Fruit fly (Drosophila melanogaster): ENCODE data around the gene CG2444.

Gene CG2444

dm6 chrX:11720138-11720537 lies 15.0 kb upstream of the CG2444 start, which contains the start of gene Tango10 (continued):
- TF ChIP-seq pdm3 (GFP tag; optimal IDR thresholded peaks at IDR 0.05), result no peak
- TF ChIP-seq Lpt (GFP tag; optimal IDR thresholded peaks at IDR 0.05), result no peak
- no peak for TF ChIP-seq CG11294 (GFP tag; IDR thresholded peaks at IDR 0.05)
- TF ChIP-seq fd85E (GFP tag; optimal IDR thresholded peaks at IDR 0.05), result no peak
- peak; percentile 19 for TF ChIP-seq CG6792 (GFP tag; optimal IDR thresholded peaks at IDR 0.05)
- no peak for TF ChIP-seq Hr4 (GFP tag; optimal IDR thresholded peaks at IDR 0.05)
- TF ChIP-seq CG31627 (GFP tag; optimal IDR thresholded peaks at IDR 0.05), result peak; percentile 70
- TF ChIP-seq acj6 (GFP tag; optimal IDR thresholded peaks at IDR 0.05), result no peak
- peak; percentile 68 for TF ChIP-seq Sox14 (GFP tag; optimal IDR thresholded peaks at IDR 0.05)
- peak; percentile 53 for TF ChIP-seq Ets21C (GFP tag; optimal IDR thresholded peaks at IDR 0.05)
- TF ChIP-seq achi (GFP tag; optimal IDR thresholded peaks at IDR 0.05), result peak; percentile 43
- TF ChIP-seq CG16779 (tag; optimal IDR thresholded peaks at IDR 0.05), result no peak
- peak; percentile 62 for TF ChIP-seq esn (GFP tag; optimal IDR thresholded peaks at IDR 0.05)
- no peak for TF ChIP-seq OdsH (GFP tag; optimal IDR thresholded peaks at IDR 0.05)
- no peak for TF ChIP-seq CG6854 (GFP tag; optimal IDR thresholded peaks at IDR 0.05)
- TF ChIP-seq CG8119 (GFP tag; IDR thresholded peaks at IDR 0.05), result no peak
- TF ChIP-seq Sox15 (GFP tag; optimal IDR thresholded peaks at IDR 0.05), result peak; percentile 16
- no peak for TF ChIP-seq CG11762 (GFP tag; optimal IDR thresholded peaks at IDR 0.05; ENCODE audit: insufficient read depth)

DNA sequence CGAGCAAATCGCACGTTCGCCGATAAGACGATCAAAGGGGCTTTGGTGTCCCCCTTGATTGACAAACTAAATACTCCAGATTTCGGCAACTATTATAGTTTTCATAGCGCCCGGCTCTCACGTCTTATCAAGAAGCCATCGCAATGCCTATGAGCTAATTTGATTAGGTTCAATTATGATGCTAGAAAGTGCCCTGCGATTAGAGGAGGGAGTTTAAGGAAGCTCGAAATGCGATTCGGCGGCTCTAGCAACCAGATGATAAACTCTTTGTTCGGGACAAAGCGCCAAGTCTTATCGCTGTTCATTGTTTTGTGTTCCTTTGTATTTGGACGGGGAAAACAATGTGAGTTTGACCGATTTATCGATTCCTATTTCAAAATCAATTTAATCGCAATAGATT lies 12.8 kb upstream of the CG2444 start:
- TF ChIP-seq Eip78C (GFP tag), result peak; percentile 12
- peak; percentile 56 for TF ChIP-seq Sox14 (GFP tag; optimal IDR thresholded peaks at IDR 0.05)
- no peak for TF ChIP-seq CG34406 (GFP tag; optimal IDR thresholded peaks at IDR 0.05)
- TF ChIP-seq Smox (GFP tag; optimal IDR thresholded peaks at IDR 0.05), result no peak
- TF ChIP-seq Hr39 (GFP tag; optimal IDR thresholded peaks at IDR 0.05), result no peak
- no peak for TF ChIP-seq CG1621 (tag; optimal IDR thresholded peaks at IDR 0.05)
- no peak for TF ChIP-seq achi (GFP tag; optimal IDR thresholded peaks at IDR 0.05)
- TF ChIP-seq Blimp-1 (GFP tag; optimal IDR thresholded peaks at IDR 0.05), result no peak
- TF ChIP-seq svp (GFP tag), result no peak
- TF ChIP-seq vri (GFP tag; optimal IDR thresholded peaks at IDR 0.05), result peak; percentile 71

DNA sequence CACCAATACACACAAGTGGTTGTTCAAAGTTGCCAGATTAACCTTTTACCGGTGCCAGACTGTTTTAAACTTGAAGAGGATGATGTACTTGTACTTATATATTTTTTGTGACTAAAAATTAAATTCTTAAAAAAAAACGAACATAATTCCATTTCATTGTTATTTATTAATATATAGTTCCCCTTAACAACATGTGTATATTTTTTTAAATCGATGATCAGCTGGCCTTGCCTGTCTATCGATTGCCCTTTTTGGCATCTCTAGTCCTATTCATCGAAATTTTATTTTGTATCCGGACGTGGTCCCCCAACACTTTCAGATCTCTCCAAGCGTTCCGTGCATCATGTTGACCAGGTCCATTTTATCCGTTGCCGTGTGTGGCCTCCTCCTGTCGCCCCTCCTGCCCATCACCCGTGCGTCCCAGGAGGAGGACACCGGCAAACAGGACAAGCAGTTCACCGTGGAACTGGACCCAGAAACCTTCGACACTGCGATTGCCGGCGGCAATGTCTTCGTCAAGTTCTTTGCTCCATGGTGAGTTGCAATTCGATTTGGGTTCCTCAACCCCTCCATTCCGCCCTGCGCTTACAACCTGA lies 11.7 kb upstream of the CG2444 start, which contains the start of gene prtp:
Gene prtp, plus strand, starts transcription at position 26 of the 596 bp plus-strand sequence.
- peak; percentile 57 for TF ChIP-seq Eip78C (GFP tag)
- peak; percentile 90 for TF ChIP-seq CG1621 (tag; optimal IDR thresholded peaks at IDR 0.05)
- no peak for TF ChIP-seq esn (GFP tag; optimal IDR thresholded peaks at IDR 0.05)
- TF ChIP-seq Eip93F (GFP tag; optimal IDR thresholded peaks at IDR 0.05), result peak; percentile 80

dm6 chrX:11715937-11716730 lies 11.0 kb upstream of the CG2444 start:
- peak; percentile 83 for TF ChIP-seq CG4318 (GFP tag; optimal IDR thresholded peaks at IDR 0.05)
- TF ChIP-seq cyc (GFP tag; optimal IDR thresholded peaks at IDR 0.05), result peak; percentile 90
- peak; percentile 92 for TF ChIP-seq CG3032 (tag; optimal IDR thresholded peaks at IDR 0.05)
- TF ChIP-seq lz (GFP tag; optimal IDR thresholded peaks at IDR 0.05), result peak; percentile 90
- TF ChIP-seq dsx (GFP tag; optimal IDR thresholded peaks at IDR 0.05; ENCODE audit: poor library complexity, severe bottlenecking), result peak; percentile 88
- TF ChIP-seq Eip93F (GFP tag; optimal IDR thresholded peaks at IDR 0.05), result peak; percentile 77
- peak; percentile 37 for TF ChIP-seq fkh (GFP tag; optimal IDR thresholded peaks at IDR 0.05)
- peak; percentile 93 for TF ChIP-seq Sox14 (GFP tag; optimal IDR thresholded peaks at IDR 0.05)
- TF ChIP-seq CG8119 (GFP tag; IDR thresholded peaks at IDR 0.05), result peak; percentile 93
- peak; percentile 93 for TF ChIP-seq esn (GFP tag; optimal IDR thresholded peaks at IDR 0.05)
- TF ChIP-seq CG1621 (tag; optimal IDR thresholded peaks at IDR 0.05), result peak; percentile 80
- TF ChIP-seq pdm3 (GFP tag; optimal IDR thresholded peaks at IDR 0.05), result peak; percentile 89
- peak; percentile 88 for TF ChIP-seq CG31627 (GFP tag; optimal IDR thresholded peaks at IDR 0.05)
- TF ChIP-seq CG3919 (GFP tag; optimal IDR thresholded peaks at IDR 0.05), result peak; percentile 89
- no peak for TF ChIP-seq Hr38 (GFP tag; optimal IDR thresholded peaks at IDR 0.05)
- peak; percentile 85 for TF ChIP-seq CG11902 (GFP tag; optimal IDR thresholded peaks at IDR 0.05)
- TF ChIP-seq Ets96B (tag; optimal IDR thresholded peaks at IDR 0.05), result peak; percentile 93
- TF ChIP-seq CG34406 (GFP tag; optimal IDR thresholded peaks at IDR 0.05), result peak; percentile 92
- peak; percentile 93 for TF ChIP-seq CG6276 (GFP tag; optimal IDR thresholded peaks at IDR 0.05)
- peak; percentile 86 for TF ChIP-seq spab (GFP tag; optimal IDR thresholded peaks at IDR 0.05)
- peak; percentile 69 for TF ChIP-seq fd85E (GFP tag; optimal IDR thresholded peaks at IDR 0.05)
- TF ChIP-seq Lpt (GFP tag; optimal IDR thresholded peaks at IDR 0.05), result peak; percentile 87
- TF ChIP-seq OdsH (GFP tag; optimal IDR thresholded peaks at IDR 0.05), result peak; percentile 92
- peak; percentile 92 for TF ChIP-seq Sox102F (GFP tag; optimal IDR thresholded peaks at IDR 0.05)
- TF ChIP-seq CG6808 (GFP tag; optimal IDR thresholded peaks at IDR 0.05), result peak; percentile 91
- TF ChIP-seq CG6792 (GFP tag; optimal IDR thresholded peaks at IDR 0.05), result peak; percentile 85
